Fruit fly (Drosophila melanogaster): ENCODE results near the gene CG9109.

CG9109 gene

DNA sequence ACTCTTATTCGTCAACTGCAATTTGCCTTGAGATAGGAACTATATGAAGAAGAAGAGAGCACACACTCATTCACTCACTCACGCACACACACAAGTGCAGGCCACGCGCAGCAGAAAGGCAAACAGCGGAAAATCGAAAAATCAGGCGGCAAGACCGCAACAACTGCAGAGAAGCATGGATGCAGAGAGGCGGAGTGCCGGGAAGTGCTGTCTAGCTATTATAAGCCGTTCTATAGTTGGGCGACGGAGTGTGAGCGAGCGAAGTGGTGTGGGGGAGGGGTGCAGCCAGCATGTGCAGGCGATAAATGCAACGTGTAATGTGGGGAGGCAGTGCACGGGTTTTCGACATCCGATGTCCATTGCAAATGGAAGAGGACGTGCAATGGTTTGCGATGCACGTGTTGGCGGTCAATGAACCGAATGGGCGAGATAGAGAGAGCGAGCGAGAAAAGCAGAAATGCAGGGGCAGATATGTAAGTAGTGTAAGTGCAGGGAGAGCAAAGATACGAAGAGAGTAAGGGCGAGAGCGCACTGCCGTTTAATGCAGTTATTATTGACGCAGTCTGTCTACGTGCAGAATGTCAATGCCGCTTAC is 44.6 kb upstream of the CG9109 start (continued):
- peak; percentile 20; the same call in 1 of the 3 replicates for TF ChIP-seq CG14860 (GFP tag; IDR thresholded peaks at IDR 0.05; ENCODE audit: partially characterized antibody)
- TF ChIP-seq CG17829 (tag; optimal IDR thresholded peaks at IDR 0.05): peak; percentile 46
- no peak for TF ChIP-seq NFAT (GFP tag; IDR thresholded peaks at IDR 0.05)
- TF ChIP-seq CG8944 (GFP tag; optimal IDR thresholded peaks at IDR 0.05): no peak
- peak; percentile 50; the same call in 1 of the 2 replicates for TF ChIP-seq vvl (GFP tag; IDR thresholded peaks at IDR 0.05)

DNA sequence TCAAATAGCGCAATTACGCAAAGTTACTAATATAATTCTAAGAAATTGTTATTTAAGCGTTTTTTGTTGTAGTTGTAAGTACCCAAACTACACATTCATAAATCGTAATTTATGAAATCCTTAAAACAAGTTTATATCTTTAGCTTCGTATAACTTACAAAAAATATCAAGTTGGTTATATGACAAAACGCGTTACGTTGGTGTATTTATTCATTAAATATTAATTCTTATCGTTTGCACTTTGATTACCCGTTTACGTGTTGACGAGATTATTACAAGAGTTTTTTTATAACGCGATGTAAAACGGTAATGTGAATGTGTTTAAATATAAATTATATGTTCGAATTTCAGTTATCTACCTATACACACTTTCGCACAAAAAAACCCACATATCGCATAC is 43.4 kb upstream of the CG9109 start:
- TF ChIP-seq CG14710 (tag; optimal IDR thresholded peaks at IDR 0.05) (no peak), pros (GFP tag; optimal IDR thresholded peaks at IDR 0.05) (no peak), vvl (GFP tag; IDR thresholded peaks at IDR 0.05) (no peak), pb (GFP tag; optimal IDR thresholded peaks at IDR 0.05) (no peak), CG6813 (GFP tag; optimal IDR thresholded peaks at IDR 0.05) (no peak), Mes4 (GFP tag; optimal IDR thresholded peaks at IDR 0.05) (no peak)

DNA sequence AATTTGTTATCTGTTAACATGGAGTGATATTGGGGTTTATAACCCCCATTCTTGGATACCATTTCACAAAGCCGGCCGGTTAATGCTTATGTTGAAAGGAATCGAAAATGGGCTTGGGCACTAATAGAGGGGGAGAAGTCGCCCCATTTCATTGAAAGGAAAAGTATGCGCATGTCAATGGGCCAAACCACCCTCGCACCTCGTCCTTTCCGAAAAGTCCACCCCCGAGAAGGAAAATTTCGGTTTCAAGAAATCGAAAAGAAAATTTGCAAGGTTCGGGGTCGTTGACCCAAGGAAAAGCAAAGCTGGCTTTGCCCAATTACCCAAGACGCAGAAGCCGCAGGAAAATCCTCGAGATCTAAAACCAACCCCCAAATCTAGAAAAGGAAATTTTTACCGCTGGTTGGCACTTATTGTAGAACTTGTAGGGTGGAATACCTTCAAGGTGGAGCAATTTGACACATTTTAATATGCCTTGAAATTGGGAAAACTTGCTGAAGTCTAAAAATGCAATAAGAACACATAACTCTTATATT is 42.7 kb upstream of the CG9109 start:
- TF ChIP-seq crol (GFP tag; IDR thresholded peaks at IDR 0.05) (peak; percentile 27; the same call in 1 of the 2 replicates), CG6689 (GFP tag; IDR thresholded peaks at IDR 0.05) (peak; percentile 10; the same call in 1 of the 2 replicates), ewg (GFP tag; optimal IDR thresholded peaks at IDR 0.05) (peak; percentile 68), seq (GFP tag; IDR thresholded peaks at IDR 0.05) (peak; percentile 65; the same call in 1 of the 2 replicates), otp (GFP tag; IDR thresholded peaks at IDR 0.05) (0 out of 3 replicates have a peak, but pooled peaks have one; percentile 10), tio (GFP tag; optimal IDR thresholded peaks at IDR 0.05) (no peak), CG13894 (tag; optimal IDR thresholded peaks at IDR 0.05) (peak; percentile 99), pros (GFP tag; optimal IDR thresholded peaks at IDR 0.05) (peak; percentile 93), CG17385 (GFP tag; optimal IDR thresholded peaks at IDR 0.05) (no peak)

DNA sequence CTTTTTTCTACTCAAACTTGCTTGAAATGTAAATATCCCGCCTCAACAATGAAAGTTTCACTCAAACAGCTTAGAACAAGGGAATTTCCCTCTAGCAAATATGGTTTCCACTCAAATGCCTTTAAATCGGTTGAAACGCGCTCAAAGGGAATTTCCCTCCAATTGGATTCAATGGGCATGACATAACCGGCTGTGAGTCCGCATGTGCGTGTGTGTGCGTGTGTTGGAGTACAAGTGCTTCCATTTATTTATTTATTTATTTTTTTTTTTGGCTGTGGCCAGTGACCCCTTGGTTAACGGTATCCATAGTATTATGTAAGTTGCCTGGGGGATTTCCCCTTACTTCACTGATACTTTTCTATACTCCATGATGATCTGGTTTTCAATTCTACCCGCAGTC is 41.9 kb upstream of the CG9109 start:
- no peak for TF ChIP-seq eyg (GFP tag; optimal IDR thresholded peaks at IDR 0.05)
- TF ChIP-seq CG13287 (GFP tag; IDR thresholded peaks at IDR 0.05; ENCODE audit: partially characterized antibody): peak; percentile 8; the same call in 1 of the 2 replicates
- no peak for TF ChIP-seq br (optimal IDR thresholded peaks at IDR 0.05)
- peak; percentile 32; the same call in 1 of the 2 replicates for TF ChIP-seq chm (GFP tag; IDR thresholded peaks at IDR 0.05)
- peak; percentile 1 for TF ChIP-seq sd (tag; optimal IDR thresholded peaks at IDR 0.05)
- peak; percentile 12 for TF ChIP-seq abd-A (tag; optimal IDR thresholded peaks at IDR 0.05)
- no peak for TF ChIP-seq CG7928 (GFP tag; optimal IDR thresholded peaks at IDR 0.05)
- peak; percentile 14 for TF ChIP-seq stwl (tag; optimal IDR thresholded peaks at IDR 0.05)
- peak; percentile 90 for TF ChIP-seq sqz (GFP tag; optimal IDR thresholded peaks at IDR 0.05)
- no peak for TF ChIP-seq CG4424 (GFP tag; optimal IDR thresholded peaks at IDR 0.05)
- TF ChIP-seq CG4328 (GFP tag; optimal IDR thresholded peaks at IDR 0.05): no peak
- TF ChIP-seq CG4854 (GFP tag; optimal IDR thresholded peaks at IDR 0.05): no peak
- TF ChIP-seq gsb-n (tag; optimal IDR thresholded peaks at IDR 0.05): no peak
- peak; percentile 71 for TF ChIP-seq cg (GFP tag; optimal IDR thresholded peaks at IDR 0.05)
- TF ChIP-seq vvl (GFP tag; IDR thresholded peaks at IDR 0.05): 0 out of 2 replicates have a peak, but pooled peaks have one; percentile 25
- TF ChIP-seq Nf-YC (tag; optimal IDR thresholded peaks at IDR 0.05): no peak
- peak; percentile 40 for TF ChIP-seq CG5180 (GFP tag; optimal IDR thresholded peaks at IDR 0.05)
- no peak for TF ChIP-seq CG2199 (GFP tag; IDR thresholded peaks at IDR 0.05)
- no peak for TF ChIP-seq Poxn (GFP tag; IDR thresholded peaks at IDR 0.05)
- no peak for TF ChIP-seq Xbp1 (GFP tag; optimal IDR thresholded peaks at IDR 0.05)
- peak; percentile 97 for TF ChIP-seq z (GFP tag; IDR thresholded peaks at IDR 0.05)
- TF ChIP-seq chinmo (GFP tag; IDR thresholded peaks at IDR 0.05; ENCODE audit: partially characterized antibody): peak; percentile 81; the same call in 2 of the 4 replicates
- peak in 1 of 2 experiments; percentile 90 for TF ChIP-seq insv (GFP tag; optimal IDR thresholded peaks at IDR 0.05)
- no peak for TF ChIP-seq bsh (GFP tag; optimal IDR thresholded peaks at IDR 0.05)
- TF ChIP-seq ato (GFP tag; IDR thresholded peaks at IDR 0.05; ENCODE audit: partially characterized antibody): peak; percentile 15; the same call in 1 of the 2 replicates
- no peak for TF ChIP-seq HLH3B (GFP tag; IDR thresholded peaks at IDR 0.05)
- no peak for TF ChIP-seq CG4707 (GFP tag; optimal IDR thresholded peaks at IDR 0.05)
